Fruit fly (Drosophila melanogaster) whole organism, embryonic: ENCODE results near the gene CG42795.
A peak's percentile ranks its signal among the peaks of the same experiment; 100 is the strongest.

ENCODE experiments used
- ATbp ChIP-seq: fragments of 200-800 bp; sonication (Bioruptor generic); optimal IDR thresholded peaks from 2 replicates; lab custom pipeline; 2017; ENCODE audit warnings: missing biosample characterization, mild to moderate bottlenecking, missing genetic modification characterization, missing genetic modification reagents
- Atf6 ChIP-seq: fragments of 200-800 bp; sonication (Bioruptor generic); IDR thresholded peaks from 2 replicates; pipeline ENCODE4 v1.3.6; 2022; ENCODE audit warnings: missing biosample characterization, missing genetic modification characterization
- Awh ChIP-seq: fragments of 200-800 bp; sonication (Bioruptor generic); IDR thresholded peaks from 2 replicates; pipeline ENCODE4, ENCODE4 v1.3.6; 2022; ENCODE audit warnings: missing biosample characterization, missing genetic modification characterization
- CG10366 ChIP-seq: fragments of 200-800 bp; sonication (Bioruptor generic); IDR thresholded peaks from 2 replicates; pipeline ENCODE4 v1.3.6; 2022; ENCODE audit warnings: missing biosample characterization, missing genetic modification characterization
- CG11696 ChIP-seq: fragments of 200-800 bp; sonication (Bioruptor generic); IDR thresholded peaks from 2 replicates; pipeline ENCODE4 v1.3.6; 2022; ENCODE audit warnings: missing biosample characterization, missing genetic modification characterization
- CG12769 ChIP-seq: fragments of 200-800 bp; sonication (Bioruptor generic); optimal IDR thresholded peaks from 2 replicates; lab custom pipeline; 2019; ENCODE audit warnings: missing biosample characterization, mild to moderate bottlenecking, missing genetic modification characterization, moderate library complexity
- CG16813 ChIP-seq: fragments of 200-800 bp; sonication (Bioruptor generic); IDR thresholded peaks from 3 replicates; pipeline ENCODE4 v1.3.6; 2022; ENCODE audit warnings: missing biosample characterization, missing genetic modification characterization; ENCODE audit not compliant: partially characterized antibody
- CG16815 ChIP-seq: fragments of 200-800 bp; sonication (Bioruptor generic); optimal IDR thresholded peaks from 3 replicates; lab custom pipeline; 2017; ENCODE audit warnings: missing biosample characterization, mild to moderate bottlenecking, missing genetic modification characterization
- CG17186 ChIP-seq: fragments of 200-800 bp; sonication (Bioruptor generic); optimal IDR thresholded peaks from 3 replicates; lab custom pipeline; 2017; ENCODE audit warnings: missing biosample characterization, missing genetic modification reagents, missing genetic modification characterization
- CG2116 ChIP-seq: fragments of 200-800 bp; sonication (Bioruptor generic); optimal IDR thresholded peaks from 3 replicates; lab custom pipeline; 2018; ENCODE audit warnings: missing biosample characterization, mild to moderate bottlenecking, missing genetic modification characterization
- CG2875 ChIP-seq: fragments of 200-800 bp; sonication (Bioruptor generic); optimal IDR thresholded peaks from 2 replicates; lab custom pipeline; 2017; ENCODE audit warnings: missing biosample characterization, mild to moderate bottlenecking, missing genetic modification characterization, missing genetic modification reagents
- CG34422 ChIP-seq: fragments of 200-800 bp; sonication (Bioruptor generic); IDR thresholded peaks from 3 replicates; pipeline ENCODE4 v1.3.6; 2022; ENCODE audit warnings: missing biosample characterization, missing genetic modification characterization
- CG4707 ChIP-seq: fragments of 200-800 bp; sonication (Bioruptor generic); optimal IDR thresholded peaks from 2 replicates; lab custom pipeline; 2018; ENCODE audit warnings: missing biosample characterization, mild to moderate bottlenecking, missing genetic modification characterization, moderate library complexity
- CG4820 ChIP-seq: fragments of 200-800 bp; sonication (Bioruptor generic); optimal IDR thresholded peaks from 3 replicates; lab custom pipeline; 2016; ENCODE audit warnings: missing biosample characterization, missing genetic modification characterization
- CG8478 ChIP-seq: fragments of >200 bp; optimal IDR thresholded peaks from 2 replicates; lab custom pipeline; 2018
- CG8944 ChIP-seq: fragments of 200-800 bp; sonication (Bioruptor generic); optimal IDR thresholded peaks from 3 replicates; lab custom pipeline; 2016; ENCODE audit warnings: missing biosample characterization, missing genetic modification characterization
- Fer2 ChIP-seq: fragments of 200-800 bp; sonication (Bioruptor generic); optimal IDR thresholded peaks from 2 replicates; lab custom pipeline; 2018; ENCODE audit warnings: missing biosample characterization, mild to moderate bottlenecking, missing genetic modification characterization, moderate library complexity
- Gsc ChIP-seq: fragments of 200-800 bp; sonication (Bioruptor generic); IDR thresholded peaks from 2 replicates; pipeline ENCODE4 v1.3.6; 2022; ENCODE audit warnings: missing biosample characterization, missing genetic modification characterization
- HLH54F ChIP-seq: fragments of 200-800 bp; sonication (Bioruptor generic); optimal IDR thresholded peaks from 3 replicates; lab custom pipeline; 2016; ENCODE audit warnings: missing biosample characterization, missing genetic modification characterization
- Hand ChIP-seq: fragments of 200-800 bp; sonication (Bioruptor generic); optimal IDR thresholded peaks from 2 replicates; lab custom pipeline; 2017; ENCODE audit warnings: mild to moderate bottlenecking, missing biosample characterization, missing genetic modification reagents, missing genetic modification characterization
- Hr39 ChIP-seq: fragments of >200 bp; optimal IDR thresholded peaks from 2 replicates; lab custom pipeline; 2017
- Lhr ChIP-seq: fragments of 200-800 bp; sonication (Bioruptor generic); optimal IDR thresholded peaks from 3 replicates; lab custom pipeline; 2017; ENCODE audit warnings: mild to moderate bottlenecking, missing biosample characterization, missing genetic modification reagents, missing genetic modification characterization
- MESR4 ChIP-seq: fragments of 200-800 bp; sonication (Bioruptor generic); optimal IDR thresholded peaks from 2 replicates; lab custom pipeline; 2018; ENCODE audit warnings: missing biosample characterization, mild to moderate bottlenecking, missing genetic modification characterization, moderate library complexity
- Max ChIP-seq: fragments of 200-800 bp; sonication (Bioruptor generic); optimal IDR thresholded peaks from 2 replicates; lab custom pipeline; 2016; ENCODE audit warnings: missing biosample characterization, mild to moderate bottlenecking, missing genetic modification characterization
- NFAT ChIP-seq: fragments of 200-800 bp; sonication (Bioruptor generic); IDR thresholded peaks from 2 replicates; pipeline ENCODE4 v1.3.6; 2022; ENCODE audit warnings: missing biosample characterization, missing genetic modification characterization
- Ptx1 ChIP-seq: fragments of 200-800 bp; sonication (Bioruptor generic); IDR thresholded peaks from 2 replicates; pipeline ENCODE4 v1.3.6; 2022; ENCODE audit warnings: missing biosample characterization, missing genetic modification characterization
- YL-1 ChIP-seq: fragments of 200-800 bp; sonication (Bioruptor generic); optimal IDR thresholded peaks from 3 replicates; lab custom pipeline; 2017; ENCODE audit warnings: missing biosample characterization, mild to moderate bottlenecking, missing genetic modification characterization
- ac ChIP-seq: fragments of 200-800 bp; sonication (Bioruptor generic); optimal IDR thresholded peaks from 3 replicates; lab custom pipeline; 2017; ENCODE audit warnings: missing biosample characterization, mild to moderate bottlenecking, missing genetic modification characterization
- ato ChIP-seq: fragments of 200-800 bp; sonication (Bioruptor generic); IDR thresholded peaks from 2 replicates; pipeline ENCODE4 v1.3.6; 2022; ENCODE audit warnings: missing biosample characterization, missing genetic modification characterization; ENCODE audit not compliant: partially characterized antibody
- bbx ChIP-seq: fragments of 200-800 bp; sonication (Bioruptor generic); IDR thresholded peaks from 2 replicates; pipeline ENCODE4 v1.3.6; 2022; ENCODE audit warnings: missing biosample characterization, missing genetic modification characterization; ENCODE audit not compliant: partially characterized antibody
- bigmax ChIP-seq: fragments of 200-800 bp; sonication (Bioruptor generic); optimal IDR thresholded peaks from 2 replicates; lab custom pipeline; 2018; ENCODE audit warnings: missing biosample characterization, mild to moderate bottlenecking, missing genetic modification characterization
- caup ChIP-seq: fragments of 200-800 bp; sonication (Bioruptor generic); optimal IDR thresholded peaks from 3 replicates; lab custom pipeline; 2017; ENCODE audit warnings: missing biosample characterization, mild to moderate bottlenecking, missing genetic modification characterization, moderate library complexity; ENCODE audit not compliant: severe bottlenecking
- cwo ChIP-seq: fragments of 200-800 bp; sonication (Bioruptor generic); optimal IDR thresholded peaks from 3 replicates; lab custom pipeline; 2017; ENCODE audit warnings: missing biosample characterization, missing genetic modification characterization, mild to moderate bottlenecking, moderate library complexity, missing genetic modification reagents
- ems ChIP-seq: fragments of 200-800 bp; sonication (Bioruptor generic); optimal IDR thresholded peaks from 3 replicates; lab custom pipeline; 2016; ENCODE audit warnings: missing biosample characterization, missing genetic modification characterization
- ewg ChIP-seq: fragments of 200-800 bp; sonication (Bioruptor generic); optimal IDR thresholded peaks from 3 replicates; lab custom pipeline; 2017; ENCODE audit warnings: mild to moderate bottlenecking, missing biosample characterization, missing genetic modification reagents, missing genetic modification characterization
- grn ChIP-seq: fragments of 200-800 bp; sonication (Bioruptor generic); optimal IDR thresholded peaks from 3 replicates; lab custom pipeline; 2017; ENCODE audit warnings: missing biosample characterization, missing genetic modification characterization
- klu ChIP-seq: fragments of 200-800 bp; sonication (Bioruptor generic); IDR thresholded peaks from 2 replicates; pipeline ENCODE4 v1.3.6; 2022; ENCODE audit warnings: missing biosample characterization, missing genetic modification characterization
- lilli ChIP-seq: fragments of 200-800 bp; sonication (Bioruptor generic); optimal IDR thresholded peaks from 3 replicates; lab custom pipeline; 2016; ENCODE audit warnings: missing biosample characterization, missing genetic modification characterization
- nmo ChIP-seq: fragments of 200-800 bp; sonication (Bioruptor generic); optimal IDR thresholded peaks from 2 replicates; lab custom pipeline; 2018; ENCODE audit warnings: missing biosample characterization, mild to moderate bottlenecking, missing genetic modification characterization, moderate library complexity
- p53 ChIP-seq: fragments of 200-800 bp; sonication (Bioruptor generic); optimal IDR thresholded peaks from 2 replicates; lab custom pipeline; 2016; ENCODE audit warnings: missing biosample characterization, missing genetic modification characterization
- pum ChIP-seq: fragments of 200-800 bp; sonication (Bioruptor generic); optimal IDR thresholded peaks from 2 replicates; lab custom pipeline; 2016; ENCODE audit warnings: missing biosample characterization, missing genetic modification characterization
- ro ChIP-seq: fragments of 200-800 bp; sonication (Bioruptor generic); IDR thresholded peaks from 2 replicates; pipeline ENCODE4 v1.3.6; 2022; ENCODE audit warnings: missing biosample characterization, missing genetic modification characterization
- row ChIP-seq: fragments of 200-800 bp; sonication (Bioruptor generic); IDR thresholded peaks from 3 replicates; pipeline ENCODE4 v1.3.6; 2022; ENCODE audit warnings: missing biosample characterization, missing genetic modification characterization
- sc ChIP-seq, 3 experiments: fragments of >200 bp in 2 of 3; fragments of 200-800 bp in 1 of 3; sonication (Bioruptor generic) in 1 of 3; optimal IDR thresholded peaks; 2 replicates in 2 of 3; 3 replicates in 1 of 3; lab custom pipeline; 2017; ENCODE audit warnings: mild to moderate bottlenecking in 1 of 3, missing biosample characterization in 1 of 3, missing genetic modification characterization in 1 of 3, missing genetic modification reagents in 1 of 3
- schlank ChIP-seq: fragments of 200-800 bp; sonication (Bioruptor generic); optimal IDR thresholded peaks from 2 replicates; lab custom pipeline; 2018; ENCODE audit warnings: missing biosample characterization, mild to moderate bottlenecking, missing genetic modification characterization
- slou ChIP-seq: fragments of 200-800 bp; sonication (Bioruptor generic); optimal IDR thresholded peaks from 3 replicates; lab custom pipeline; 2016; ENCODE audit warnings: missing biosample characterization, missing genetic modification characterization
- ttk ChIP-seq: fragments of 200-800 bp; sonication (Bioruptor generic); IDR thresholded peaks from 2 replicates; pipeline ENCODE4 v2.1.2; 2022; ENCODE audit warnings: missing biosample characterization, missing genetic modification characterization
- vfl ChIP-seq: fragments of 200-800 bp; sonication (Bioruptor generic); optimal IDR thresholded peaks from 2 replicates; lab custom pipeline; 2016; ENCODE audit warnings: missing biosample characterization, missing genetic modification characterization
- vvl ChIP-seq: fragments of 200-800 bp; sonication (Bioruptor generic); IDR thresholded peaks from 2 replicates; pipeline ENCODE4 v1.3.6; 2022; ENCODE audit warnings: missing biosample characterization, missing genetic modification characterization
- wek ChIP-seq: fragments of 200-800 bp; sonication (Bioruptor generic); optimal IDR thresholded peaks from 3 replicates; lab custom pipeline; 2018; ENCODE audit warnings: missing biosample characterization, mild to moderate bottlenecking, missing genetic modification characterization, moderate library complexity

The CG42795 gene

dm6 chr3R:10265552-10266137 lies 40.2 kb downstream of the CG42795 start (continued):
- TF ChIP-seq bbx = no peak
- TF ChIP-seq vfl (GFP tag; lab: Kevin White, UChicago) = no peak
- peak; percentile 64 for TF ChIP-seq lilli (GFP tag; lab: Kevin White, UChicago)
- TF ChIP-seq caup (GFP tag; lab: Kevin White, UChicago) = peak; percentile 39
- TF ChIP-seq CG2116 = peak; percentile 7
- peak; percentile 45 for TF ChIP-seq CG10366 (GFP tag; lab: Robert Waterston, UW)
- no peak for TF ChIP-seq CG8944
- no peak for TF ChIP-seq Max (GFP tag; lab: Kevin White, UChicago)
- peak; percentile 5 for TF ChIP-seq ewg (GFP tag; lab: Kevin White, UChicago)
- peak; percentile 18 for TF ChIP-seq CG16815 (GFP tag; lab: Kevin White, UChicago)
- TF ChIP-seq Atf6 (GFP tag; lab: Robert Waterston, UW) = peak; percentile 82
- TF ChIP-seq Awh (GFP tag; lab: Robert Waterston, UW) = no peak
- peak; percentile 79 for TF ChIP-seq row
- TF ChIP-seq ro = no peak
- TF ChIP-seq CG8478 (lab: Kevin White, UChicago) = no peak
- peak; percentile 55 for TF ChIP-seq nmo (GFP tag; lab: Kevin White, UChicago)
- no peak for TF ChIP-seq Gsc (GFP tag; lab: Robert Waterston, UW)
- peak; percentile 18 for TF ChIP-seq pum (GFP tag; lab: Kevin White, UChicago)
- no peak for TF ChIP-seq wek
- TF ChIP-seq ems = no peak
- TF ChIP-seq CG17186 (GFP tag; lab: Kevin White, UChicago) = no peak
- peak; percentile 31 for TF ChIP-seq Hand (GFP tag; lab: Kevin White, UChicago)
- no peak for TF ChIP-seq Lhr (GFP tag; lab: Kevin White, UChicago)
- TF ChIP-seq slou (GFP tag; lab: Kevin White, UChicago) = peak; percentile 0
- no peak for TF ChIP-seq Fer2 (tag; lab: Kevin White, UChicago)
- TF ChIP-seq NFAT = peak; percentile 62
- TF ChIP-seq Ptx1 (GFP tag; lab: Robert Waterston, UW) = peak; percentile 59
- no peak for TF ChIP-seq CG4820
- peak; percentile 57 for TF ChIP-seq klu (GFP tag; lab: Robert Waterston, UW)
- no peak; the same call in 2 of the 3 replicates for TF ChIP-seq CG34422 (GFP tag; lab: Robert Waterston, UW)
- no peak for TF ChIP-seq grn (GFP tag; lab: Kevin White, UChicago)
- no peak for TF ChIP-seq CG4707 (GFP tag; lab: Kevin White, UChicago)
- peak; percentile 58 for TF ChIP-seq vvl
- no peak for TF ChIP-seq ATbp (GFP tag; lab: Kevin White, UChicago)
- no peak for TF ChIP-seq MESR4 (GFP tag; lab: Kevin White, UChicago)
- peak; percentile 76 for TF ChIP-seq CG12769 (tag; lab: Kevin White, UChicago)
- peak; percentile 72 for TF ChIP-seq cwo (GFP tag; lab: Kevin White, UChicago)
- TF ChIP-seq sc (optimal IDR thresholded peaks at IDR 0.05; lab: Kevin White, UChicago) = no peak
- TF ChIP-seq sc (GFP tag; optimal IDR thresholded peaks at IDR 0.05; lab: Kevin White, UChicago) = no peak
- no peak for TF ChIP-seq CG11696 (GFP tag; lab: Robert Waterston, UW)
- no peak for TF ChIP-seq p53 (GFP tag; lab: Kevin White, UChicago)
- peak; percentile 24 for TF ChIP-seq HLH54F (GFP tag; lab: Kevin White, UChicago)
- TF ChIP-seq schlank (tag; lab: Kevin White, UChicago) = peak; percentile 4
- TF ChIP-seq Hr39 (lab: Kevin White, UChicago) = no peak
- no peak for TF ChIP-seq bigmax (GFP tag; lab: Kevin White, UChicago)
- no peak for TF ChIP-seq CG2875 (GFP tag; lab: Kevin White, UChicago)
- no peak for TF ChIP-seq ato (GFP tag; lab: Robert Waterston, UW)
- no peak for TF ChIP-seq CG16813 (GFP tag; lab: Robert Waterston, UW)
- peak; percentile 47; the same call in 1 of the 2 replicates for TF ChIP-seq ttk (GFP tag; lab: Robert Waterston, UW)
- TF ChIP-seq ac (GFP tag; lab: Kevin White, UChicago) = no peak
- TF ChIP-seq YL-1 = no peak
